Worm (Caenorhabditis elegans) whole organism, late embryonic: ENCODE data around the gene tgn-38.

Source experiments
- C38D4.7 ChIP-seq: fragments of 200-800 bp; sonication (Bioruptor generic); optimal IDR thresholded peaks from 2 replicates; lab custom pipeline; 2018; ENCODE audit warnings: mild to moderate bottlenecking, missing genetic modification characterization, moderate library complexity, missing compliant biosample characterization
- K09A11.1 ChIP-seq: sonication (generic microtip); optimal IDR thresholded peaks from 2 replicates; lab custom pipeline; 2017; ENCODE audit warnings: antibody characterized with exemption, mild to moderate bottlenecking, missing genetic modification characterization, missing compliant biosample characterization; ENCODE audit not compliant: insufficient read depth
- T23F11.4 ChIP-seq: fragments of 200-800 bp; sonication (Bioruptor generic); optimal IDR thresholded peaks from 2 replicates; lab custom pipeline; 2018; ENCODE audit warnings: mild to moderate bottlenecking, missing genetic modification characterization, missing compliant biosample characterization
- ahr-1 ChIP-seq: sonication (generic microtip); optimal IDR thresholded peaks from 2 replicates; lab custom pipeline; 2016; ENCODE audit warnings: missing genetic modification characterization, missing compliant biosample characterization
- ama-1 ChIP-seq: fragments of 150-350 bp; optimal IDR thresholded peaks from 2 replicates; lab custom pipeline; 2014
- ceh-18 ChIP-seq: sonication (generic microtip); optimal IDR thresholded peaks from 2 replicates; lab custom pipeline; 2016; ENCODE audit warnings: missing genetic modification characterization, missing compliant biosample characterization
- ceh-19 ChIP-seq: fragments of 200-800 bp; sonication (Bioruptor generic); optimal IDR thresholded peaks from 2 replicates; lab custom pipeline; 2018; ENCODE audit warnings: mild to moderate bottlenecking, missing genetic modification characterization, missing compliant biosample characterization
- ceh-22 ChIP-seq: sonication (generic microtip); optimal IDR thresholded peaks from 2 replicates; lab custom pipeline; 2017; ENCODE audit warnings: missing biosample characterization, missing genetic modification characterization
- ceh-24 ChIP-seq: sonication (generic microtip); optimal IDR thresholded peaks from 2 replicates; lab custom pipeline; 2016; ENCODE audit warnings: mild to moderate bottlenecking, missing genetic modification characterization, missing compliant biosample characterization
- ceh-30 ChIP-seq: fragments of 150-350 bp; optimal IDR thresholded peaks from 2 replicates; lab custom pipeline; 2014; ENCODE audit warnings: missing biosample characterization, missing genetic modification characterization
- ceh-48 ChIP-seq: sonication (generic microtip); optimal IDR thresholded peaks from 2 replicates; lab custom pipeline; 2016; ENCODE audit warnings: missing genetic modification characterization, inconsistent platforms, missing compliant biosample characterization
- ceh-6 ChIP-seq: fragments of 200-800 bp; sonication (Bioruptor generic); optimal IDR thresholded peaks from 2 replicates; lab custom pipeline; 2018; ENCODE audit warnings: mild to moderate bottlenecking, missing genetic modification characterization, missing compliant biosample characterization
- che-1 ChIP-seq: sonication (generic microtip); optimal IDR thresholded peaks from 2 replicates; lab custom pipeline; 2016; ENCODE audit warnings: mild to moderate bottlenecking, missing genetic modification characterization, missing compliant biosample characterization
- dve-1 ChIP-seq: sonication (generic microtip); optimal IDR thresholded peaks from 2 replicates; lab custom pipeline; 2017; ENCODE audit warnings: antibody characterized with exemption, mild to moderate bottlenecking, missing genetic modification characterization, missing compliant biosample characterization
- elt-2 ChIP-seq: sonication (generic microtip); optimal IDR thresholded peaks from 2 replicates; lab custom pipeline; 2016; ENCODE audit warnings: missing genetic modification reagents, missing genetic modification characterization, missing compliant biosample characterization
- elt-4 ChIP-seq: sonication (generic microtip); optimal IDR thresholded peaks from 2 replicates; lab custom pipeline; 2016; ENCODE audit warnings: missing genetic modification characterization, missing compliant biosample characterization
- ets-4 ChIP-seq: sonication (generic microtip); optimal IDR thresholded peaks from 2 replicates; lab custom pipeline; 2016; ENCODE audit warnings: missing genetic modification characterization, missing compliant biosample characterization
- eyg-1 ChIP-seq: sonication (generic microtip); optimal IDR thresholded peaks from 2 replicates; lab custom pipeline; 2016; ENCODE audit warnings: missing genotype, missing genetic modification characterization, missing compliant biosample characterization
- fax-1 ChIP-seq: sonication (generic microtip); optimal IDR thresholded peaks from 2 replicates; lab custom pipeline; 2016; ENCODE audit warnings: missing genotype, missing genetic modification characterization, missing compliant biosample characterization
- fkh-10 ChIP-seq: fragments of 150-350 bp; optimal IDR thresholded peaks from 2 replicates; lab custom pipeline; 2014; ENCODE audit warnings: missing biosample characterization, missing genetic modification reagents, missing genetic modification characterization
- fkh-6 ChIP-seq: sonication (generic microtip); optimal IDR thresholded peaks from 2 replicates; lab custom pipeline; 2016; ENCODE audit warnings: missing genetic modification characterization, missing compliant biosample characterization
- gmeb-2 ChIP-seq: sonication (generic microtip); optimal IDR thresholded peaks from 2 replicates; lab custom pipeline; 2016; ENCODE audit warnings: missing genetic modification characterization, inconsistent platforms, missing compliant biosample characterization
- hlh-6 ChIP-seq: sonication (generic microtip); optimal IDR thresholded peaks from 2 replicates; lab custom pipeline; 2016; ENCODE audit warnings: missing genotype, missing genetic modification characterization, missing compliant biosample characterization
- hlh-8 ChIP-seq: sonication (generic microtip); optimal IDR thresholded peaks from 2 replicates; lab custom pipeline; 2016; ENCODE audit warnings: missing genotype, missing genetic modification characterization, missing compliant biosample characterization
- lin-11 ChIP-seq: fragments of 200-800 bp; sonication (Bioruptor generic); optimal IDR thresholded peaks from 2 replicates; lab custom pipeline; 2018; ENCODE audit warnings: mild to moderate bottlenecking, missing genetic modification characterization, missing compliant biosample characterization
- nfya-1 ChIP-seq: sonication (generic microtip); optimal IDR thresholded peaks from 2 replicates; lab custom pipeline; 2017; ENCODE audit warnings: missing genetic modification characterization, mild to moderate bottlenecking, missing compliant biosample characterization, antibody characterized with exemption, moderate library complexity
- nhr-11 ChIP-seq: fragments of 150-350 bp; optimal IDR thresholded peaks from 2 replicates; lab custom pipeline; 2014; ENCODE audit warnings: missing biosample characterization, missing genetic modification characterization
- nhr-232 ChIP-seq: sonication (generic microtip); optimal IDR thresholded peaks from 2 replicates; lab custom pipeline; 2016; ENCODE audit warnings: missing genetic modification characterization, missing compliant biosample characterization
- npax-4 ChIP-seq: sonication (generic microtip); optimal IDR thresholded peaks from 2 replicates; lab custom pipeline; 2016; ENCODE audit warnings: missing genetic modification characterization, missing compliant biosample characterization
- odd-2 ChIP-seq: sonication (generic microtip); optimal IDR thresholded peaks from 2 replicates; lab custom pipeline; 2017; ENCODE audit warnings: antibody characterized with exemption, mild to moderate bottlenecking, missing genetic modification characterization, missing compliant biosample characterization
- pag-3 ChIP-seq: sonication (generic microtip); optimal IDR thresholded peaks from 2 replicates; lab custom pipeline; 2016; ENCODE audit warnings: missing compliant biosample characterization, missing genetic modification characterization, borderline replicate concordance
- pat-9 ChIP-seq: fragments of 200-800 bp; sonication (Bioruptor generic); optimal IDR thresholded peaks from 2 replicates; lab custom pipeline; 2018; ENCODE audit warnings: mild to moderate bottlenecking, missing genetic modification characterization, moderate library complexity, missing compliant biosample characterization
- pax-1 ChIP-seq: fragments of 150-350 bp; optimal IDR thresholded peaks from 2 replicates; lab custom pipeline; 2014; ENCODE audit warnings: missing biosample characterization, missing genetic modification characterization
- pha-2 ChIP-seq: sonication (generic microtip); optimal IDR thresholded peaks from 2 replicates; lab custom pipeline; 2017; ENCODE audit warnings: mild to moderate bottlenecking, missing genetic modification characterization, missing compliant biosample characterization
- pha-4 ChIP-seq: fragments of 150-350 bp; optimal IDR thresholded peaks from 2 replicates; lab custom pipeline; 2018; ENCODE audit warnings: missing biosample characterization, missing genetic modification reagents, missing genetic modification characterization
- pqm-1 ChIP-seq: sonication (generic microtip); optimal IDR thresholded peaks from 2 replicates; lab custom pipeline; 2016; ENCODE audit warnings: missing genetic modification characterization, missing compliant biosample characterization
- pros-1 ChIP-seq: fragments of 150-350 bp; optimal IDR thresholded peaks from 2 replicates; lab custom pipeline; 2014; ENCODE audit warnings: missing biosample characterization, missing genetic modification reagents, missing genetic modification characterization
- sdc-2 ChIP-seq: sonication (generic microtip); optimal IDR thresholded peaks from 2 replicates; lab custom pipeline; 2016; ENCODE audit warnings: missing genotype, missing genetic modification characterization, missing compliant biosample characterization
- sox-2 ChIP-seq: fragments of 200-800 bp; sonication (Bioruptor generic); IDR thresholded peaks from 2 replicates; pipeline ENCODE4 v1.3.6; 2022; ENCODE audit warnings: missing genetic modification reagents, missing genetic modification characterization, missing compliant biosample characterization
- sox-4 ChIP-seq: sonication (generic microtip); optimal IDR thresholded peaks from 2 replicates; lab custom pipeline; 2017; ENCODE audit warnings: mild to moderate bottlenecking, missing genetic modification characterization, inconsistent platforms, missing compliant biosample characterization
- tbx-2 ChIP-seq: sonication (generic microtip); optimal IDR thresholded peaks from 2 replicates; lab custom pipeline; 2016; ENCODE audit warnings: missing genetic modification characterization, missing compliant biosample characterization
- unc-42 ChIP-seq: sonication (generic microtip); optimal IDR thresholded peaks from 2 replicates; lab custom pipeline; 2016; ENCODE audit warnings: missing genotype, missing genetic modification characterization, missing compliant biosample characterization
- ztf-16 ChIP-seq: sonication (generic microtip); optimal IDR thresholded peaks from 2 replicates; lab custom pipeline; 2017; ENCODE audit warnings: missing genetic modification characterization, missing compliant biosample characterization

Gene tgn-38

ce11 chrIV:12029722-12030182, 778 bp upstream of the tgn-38 start, which contains the start of gene T12G3.11:
Gene T12G3.11, minus strand, starts transcription at chrIV:12029772.
- TF ChIP-seq pag-3 (tag; lab: Kevin White, UChicago), result no peak
- no peak for TF ChIP-seq sdc-2 (tag; lab: Kevin White, UChicago)
- TF ChIP-seq K09A11.1 (tag; lab: Kevin White, UChicago), result no peak
- TF ChIP-seq eyg-1, result no peak
- TF ChIP-seq ama-1 (lab: Kevin White, UChicago), result no peak
- no peak for TF ChIP-seq hlh-8 (tag; lab: Kevin White, UChicago)
- TF ChIP-seq ceh-24 (tag; lab: Kevin White, UChicago), result no peak
- no peak for TF ChIP-seq nhr-232
- no peak for TF ChIP-seq che-1 (tag; lab: Kevin White, UChicago)
- TF ChIP-seq hlh-6, result no peak
- TF ChIP-seq sox-4 (tag; lab: Kevin White, UChicago), result no peak
- TF ChIP-seq ceh-19 (GFP tag; lab: Kevin White, UChicago), result no peak
- TF ChIP-seq T23F11.4 (GFP tag; lab: Kevin White, UChicago), result no peak
- TF ChIP-seq, all 69 proteins: peak for 0

- TF ChIP-seq ceh-19 (GFP tag; lab: Kevin White, UChicago) (no peak), elt-2 (tag; lab: Kevin White, UChicago) (no peak), ets-4 (no peak), ceh-18 (no peak), T23F11.4 (GFP tag; lab: Kevin White, UChicago) (no peak), lin-11 (no peak), dve-1 (tag; lab: Kevin White, UChicago) (no peak), pha-4 (tag; lab: Kevin White, UChicago) (no peak), nhr-232 (no peak), K09A11.1 (tag; lab: Kevin White, UChicago) (no peak), nhr-11 (tag; lab: Kevin White, UChicago) (no peak), fax-1 (tag; lab: Kevin White, UChicago) (no peak), ztf-16 (tag; lab: Kevin White, UChicago) (no peak), pros-1 (no peak), npax-4 (tag; lab: Kevin White, UChicago) (no peak), pha-2 (tag; lab: Kevin White, UChicago) (no peak), ceh-30 (tag; lab: Kevin White, UChicago) (no peak), sox-4 (tag; lab: Kevin White, UChicago) (no peak), ama-1 (lab: Kevin White, UChicago) (no peak), odd-2 (tag; lab: Kevin White, UChicago) (no peak)
Measured at ce11 chrIV:12021360-12021759, 7.6 kb downstream of the tgn-38 start.

DNA sequence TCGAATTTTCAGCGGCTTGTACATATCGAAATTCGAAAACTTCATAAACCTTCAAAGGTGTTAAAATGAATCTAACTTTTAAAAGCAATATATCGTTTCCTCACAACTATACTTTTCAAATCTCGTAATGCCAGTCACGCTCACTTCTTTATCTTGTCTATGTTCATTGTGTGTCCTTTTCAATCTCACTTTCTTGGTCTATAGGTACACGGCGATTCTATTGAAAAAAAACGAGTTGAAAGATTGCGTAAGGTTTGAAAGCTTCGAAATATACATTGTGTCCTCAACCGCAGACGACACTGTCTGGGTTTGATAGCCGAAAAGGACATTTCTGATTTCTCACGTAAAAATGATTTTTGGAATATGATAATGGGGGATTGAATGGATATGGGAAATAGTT, 10.1 kb downstream of the tgn-38 start:
- no peak for TF ChIP-seq ceh-6 (GFP tag; lab: Kevin White, UChicago)
- TF ChIP-seq, all 69 proteins: peak for 0

DNA sequence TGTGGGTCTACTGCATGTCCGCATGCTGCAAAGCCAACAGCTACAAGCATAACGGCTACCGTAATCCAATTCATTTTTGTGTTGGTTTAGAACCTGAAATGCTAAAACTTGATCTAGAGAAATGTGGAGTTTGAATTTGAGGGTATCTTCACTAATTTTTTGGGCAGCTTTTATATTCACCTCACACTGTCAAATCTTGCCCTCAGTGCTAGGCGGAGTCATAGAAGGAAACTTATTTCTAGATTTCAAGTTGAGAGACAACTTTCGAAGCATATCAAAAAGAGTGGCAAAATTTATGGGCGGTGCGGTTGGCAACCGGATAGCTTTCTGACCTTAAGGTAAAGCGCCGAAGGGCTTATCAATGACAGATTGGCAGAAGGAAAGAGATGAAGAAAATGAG, 13.4 kb downstream of the tgn-38 start, which contains the start of gene lips-6:
Gene lips-6, minus strand, starts transcription at position 101 of the 400 bp plus-strand sequence.
- TF ChIP-seq K09A11.1 (tag; lab: Kevin White, UChicago), result no peak
- TF ChIP-seq ets-4, result no peak
- no peak for TF ChIP-seq hlh-6
- no peak for TF ChIP-seq C38D4.7 (GFP tag; lab: Kevin White, UChicago)

- TF ChIP-seq npax-4 (tag; lab: Kevin White, UChicago), result no peak
- no peak for TF ChIP-seq elt-2 (tag; lab: Kevin White, UChicago)
- no peak for TF ChIP-seq unc-42 (tag; lab: Kevin White, UChicago)
- TF ChIP-seq fkh-10 (GFP tag; lab: Kevin White, UChicago), result no peak
- no peak for TF ChIP-seq fkh-6 (tag; lab: Kevin White, UChicago)
- TF ChIP-seq nfya-1 (tag; lab: Kevin White, UChicago), result no peak
- no peak for TF ChIP-seq pat-9 (tag; lab: Kevin White, UChicago)
- no peak for TF ChIP-seq nhr-232
- TF ChIP-seq ahr-1 (tag; lab: Kevin White, UChicago), result no peak
- TF ChIP-seq dve-1 (tag; lab: Kevin White, UChicago), result no peak
- no peak for TF ChIP-seq ceh-22 (tag; lab: Kevin White, UChicago)
- no peak for TF ChIP-seq eyg-1
- no peak for TF ChIP-seq gmeb-2 (tag; lab: Kevin White, UChicago)
- TF ChIP-seq pqm-1 (tag; lab: Kevin White, UChicago), result no peak
- TF ChIP-seq che-1 (tag; lab: Kevin White, UChicago), result no peak
- no peak for TF ChIP-seq pax-1 (tag; lab: Kevin White, UChicago)
- TF ChIP-seq elt-4, result no peak
- no peak for TF ChIP-seq ceh-48 (tag; lab: Kevin White, UChicago)
- no peak for TF ChIP-seq tbx-2 (tag; lab: Kevin White, UChicago)
- no peak for TF ChIP-seq sox-2 (GFP tag; lab: Robert Waterston, UW)
Measured at ce11 chrIV:12013120-12013519, 15.9 kb downstream of the tgn-38 start, which contains the start of gene spe-17. Gene spe-17, plus strand, starts transcription at chrIV:12013420.
